Worm (Caenorhabditis elegans) whole organism, young adult: ENCODE measurements around the gene usp-46.

Experiments used
- B0035.1 ChIP-seq: sonication (generic microtip); optimal IDR thresholded peaks from 2 replicates; lab custom pipeline; 2016; ENCODE audit warnings: missing genetic modification characterization, mild to moderate bottlenecking, missing compliant biosample characterization, missing genotype, missing genetic modification reagents
- B0261.1 ChIP-seq: sonication (generic microtip); optimal IDR thresholded peaks from 2 replicates; lab custom pipeline; 2016; ENCODE audit warnings: mild to moderate bottlenecking, missing genetic modification characterization, moderate library complexity, missing compliant biosample characterization
- B0336.3 ChIP-seq: fragments of 200-800 bp; sonication (Bioruptor generic); IDR thresholded peaks from 2 replicates; pipeline ENCODE4 v1.3.6; 2022; ENCODE audit warnings: missing genetic modification characterization, missing compliant biosample characterization
- C06A6.2 ChIP-seq: fragments of 200-800 bp; sonication (Bioruptor generic); conservative IDR thresholded peaks from 2 replicates; pipeline ENCODE4 v1.3.6; 2022; ENCODE audit warnings: missing genetic modification characterization, missing compliant biosample characterization
- F33H1.4 ChIP-seq: fragments of 200-800 bp; sonication (Bioruptor generic); IDR thresholded peaks from 2 replicates; pipeline ENCODE4 v1.3.6; 2022; ENCODE audit warnings: missing genetic modification reagents, missing genetic modification characterization, missing compliant biosample characterization
- F55B11.4 ChIP-seq: sonication (generic microtip); optimal IDR thresholded peaks from 2 replicates; lab custom pipeline; 2016; ENCODE audit warnings: missing compliant biosample characterization, missing genetic modification characterization, borderline replicate concordance; ENCODE audit not compliant: insufficient read depth
- F57A8.1 ChIP-seq: fragments of 200-800 bp; sonication (Bioruptor generic); optimal IDR thresholded peaks from 2 replicates; lab custom pipeline; 2018; ENCODE audit warnings: mild to moderate bottlenecking, missing genetic modification characterization, moderate library complexity, missing compliant biosample characterization
- F57C9.4 ChIP-seq: sonication (generic microtip); optimal IDR thresholded peaks from 2 replicates; lab custom pipeline; 2017; ENCODE audit warnings: mild to moderate bottlenecking, missing genetic modification characterization, missing compliant biosample characterization
- T07F8.4 ChIP-seq: sonication (generic microtip); optimal IDR thresholded peaks from 2 replicates; lab custom pipeline; 2016; ENCODE audit warnings: mild to moderate bottlenecking, missing genetic modification characterization, moderate library complexity, missing compliant biosample characterization
- Y53F4B.3 ChIP-seq: fragments of 200-800 bp; sonication (Bioruptor generic); IDR thresholded peaks from 2 replicates; pipeline ENCODE4 v1.3.6; 2022; ENCODE audit warnings: missing genetic modification reagents, missing genetic modification characterization, missing compliant biosample characterization
- Y53G8AR.9 ChIP-seq: fragments of 200-800 bp; sonication (Bioruptor generic); conservative IDR thresholded peaks from 2 replicates; pipeline ENCODE4 v1.3.6; 2022; ENCODE audit warnings: missing genetic modification reagents, missing genetic modification characterization, missing compliant biosample characterization
- Y95B8A.8 ChIP-seq: fragments of 200-800 bp; sonication (Bioruptor generic); IDR thresholded peaks from 2 replicates; pipeline ENCODE4 v1.3.6; 2022; ENCODE audit warnings: missing genetic modification reagents, missing genetic modification characterization, missing compliant biosample characterization
- aptf-3 ChIP-seq: fragments of 200-800 bp; sonication (Bioruptor generic); IDR thresholded peaks from 2 replicates; pipeline ENCODE4 v1.3.6; 2022; ENCODE audit warnings: missing genetic modification characterization, missing compliant biosample characterization
- cebp-2 ChIP-seq: fragments of 200-800 bp; sonication (Bioruptor generic); IDR thresholded peaks from 2 replicates; pipeline ENCODE4 v1.3.6; 2022; ENCODE audit warnings: missing genetic modification characterization, missing compliant biosample characterization
- ceh-100 ChIP-seq: fragments of 200-800 bp; sonication (Bioruptor generic); IDR thresholded peaks from 2 replicates; pipeline ENCODE4 v1.3.6; 2022; ENCODE audit warnings: missing genetic modification reagents, missing genetic modification characterization, missing compliant biosample characterization
- ceh-27 ChIP-seq: fragments of 200-800 bp; sonication (Bioruptor generic); optimal IDR thresholded peaks from 2 replicates; lab custom pipeline; 2018; ENCODE audit warnings: mild to moderate bottlenecking, missing genetic modification characterization, moderate library complexity, missing compliant biosample characterization
- ceh-58 ChIP-seq: fragments of 200-800 bp; sonication (Bioruptor generic); IDR thresholded peaks from 2 replicates; pipeline ENCODE4 v1.3.6; 2022; ENCODE audit warnings: missing genetic modification characterization, missing compliant biosample characterization
- ceh-79 ChIP-seq: sonication (generic microtip); optimal IDR thresholded peaks from 2 replicates; lab custom pipeline; 2017; ENCODE audit warnings: mild to moderate bottlenecking, missing genetic modification characterization, missing compliant biosample characterization
- dpff-1 ChIP-seq: sonication (generic microtip); optimal IDR thresholded peaks from 2 replicates; lab custom pipeline; 2017; ENCODE audit warnings: mild to moderate bottlenecking, missing genetic modification characterization, missing compliant biosample characterization
- ekl-4 ChIP-seq: fragments of 200-800 bp; sonication (Bioruptor generic); IDR thresholded peaks from 2 replicates; pipeline ENCODE4 v1.3.6; 2022; ENCODE audit warnings: missing genetic modification reagents, missing genetic modification characterization, missing compliant biosample characterization
- hmg-1.2 ChIP-seq: fragments of 200-800 bp; sonication (Bioruptor generic); IDR thresholded peaks from 2 replicates; pipeline ENCODE4 v1.3.6; 2022; ENCODE audit warnings: missing genetic modification reagents, missing genetic modification characterization, missing compliant biosample characterization
- hrde-1 ChIP-seq: sonication (generic microtip); optimal IDR thresholded peaks from 2 replicates; lab custom pipeline; 2016; ENCODE audit warnings: missing genetic modification characterization, mild to moderate bottlenecking, missing compliant biosample characterization, moderate library complexity, missing genotype, missing genetic modification reagents, borderline replicate concordance
- hsf-1 ChIP-seq: fragments of 200-800 bp; sonication (Bioruptor generic); IDR thresholded peaks from 2 replicates; pipeline ENCODE4 v1.3.6; 2022; ENCODE audit warnings: missing genetic modification reagents, missing genetic modification characterization, missing compliant biosample characterization
- lag-1 ChIP-seq: fragments of 200-800 bp; sonication (Bioruptor generic); IDR thresholded peaks from 2 replicates; pipeline ENCODE4 v1.3.6; 2022; ENCODE audit warnings: missing genetic modification reagents, missing genetic modification characterization, missing compliant biosample characterization
- lin-26 ChIP-seq: fragments of 200-800 bp; sonication (Bioruptor generic); IDR thresholded peaks from 2 replicates; pipeline ENCODE4 v1.3.6; 2022; ENCODE audit warnings: missing genetic modification reagents, missing genetic modification characterization, missing compliant biosample characterization
- lin-54 ChIP-seq: fragments of 200-800 bp; sonication (Bioruptor generic); optimal IDR thresholded peaks from 2 replicates; lab custom pipeline; 2018; ENCODE audit warnings: mild to moderate bottlenecking, missing genetic modification characterization, missing compliant biosample characterization
- lsl-1 ChIP-seq: fragments of 200-800 bp; sonication (Bioruptor generic); optimal IDR thresholded peaks from 2 replicates; lab custom pipeline; 2018; ENCODE audit warnings: mild to moderate bottlenecking, missing genetic modification characterization, moderate library complexity, missing compliant biosample characterization
- madf-10 ChIP-seq: sonication (generic microtip); optimal IDR thresholded peaks from 2 replicates; lab custom pipeline; 2016; ENCODE audit warnings: mild to moderate bottlenecking, missing genetic modification characterization, missing compliant biosample characterization
- madf-3 ChIP-seq: fragments of 200-800 bp; sonication (Bioruptor generic); IDR thresholded peaks from 2 replicates; pipeline ENCODE4 v1.3.6; 2022; ENCODE audit warnings: missing genetic modification reagents, missing genetic modification characterization, missing compliant biosample characterization
- madf-6 ChIP-seq: fragments of 200-800 bp; sonication (Bioruptor generic); IDR thresholded peaks from 2 replicates; pipeline ENCODE4 v1.3.6; 2022; ENCODE audit warnings: missing genetic modification reagents, missing genetic modification characterization, missing compliant biosample characterization
- madf-8 ChIP-seq: fragments of 200-800 bp; sonication (Bioruptor generic); conservative IDR thresholded peaks from 2 replicates; pipeline ENCODE4 v1.3.6; 2022; ENCODE audit warnings: missing genetic modification reagents, missing genetic modification characterization, missing compliant biosample characterization
- nfya-2 ChIP-seq: fragments of 200-800 bp; sonication (Bioruptor generic); IDR thresholded peaks from 2 replicates; pipeline ENCODE4 v1.3.6; 2022; ENCODE audit warnings: missing genetic modification reagents, missing genetic modification characterization, missing compliant biosample characterization
- rpc-1 ChIP-seq, 2 experiments: fragments of 150-350 bp in 1 of 2; sonication (generic microtip) in 1 of 2; optimal IDR thresholded peaks; 2 replicates each; lab custom pipeline; 2014 to 2018; ENCODE audit warnings: missing biosample characterization in 1 of 2, missing genetic modification characterization in 1 of 2, missing genetic modification reagents in 1 of 2, missing genotype in 1 of 2
- snpc-1.1 ChIP-seq: sonication (generic microtip); optimal IDR thresholded peaks from 2 replicates; lab custom pipeline; 2017; ENCODE audit warnings: missing genetic modification characterization, mild to moderate bottlenecking, missing compliant biosample characterization, antibody characterized with exemption, moderate library complexity, missing genotype, missing genetic modification reagents; ENCODE audit not compliant: insufficient read depth
- somi-1 ChIP-seq: fragments of 200-800 bp; sonication (Bioruptor generic); optimal IDR thresholded peaks from 2 replicates; lab custom pipeline; 2018; ENCODE audit warnings: mild to moderate bottlenecking, missing genetic modification characterization, missing compliant biosample characterization
- tbp1 ChIP-seq: fragments of 200-800 bp; sonication (Bioruptor generic); optimal IDR thresholded peaks from 2 replicates; lab custom pipeline; 2018; ENCODE audit warnings: mild to moderate bottlenecking, missing genetic modification characterization, missing compliant biosample characterization
- tbx-9 ChIP-seq: sonication (generic microtip); optimal IDR thresholded peaks from 2 replicates; lab custom pipeline; 2016; ENCODE audit warnings: borderline replicate concordance, missing genetic modification characterization, inconsistent platforms, missing compliant biosample characterization
- tlf-1 ChIP-seq: fragments of 200-800 bp; sonication (Bioruptor generic); optimal IDR thresholded peaks from 2 replicates; lab custom pipeline; 2018; ENCODE audit warnings: mild to moderate bottlenecking, missing genetic modification characterization, missing compliant biosample characterization
- unc-130 ChIP-seq: sonication (generic microtip); optimal IDR thresholded peaks from 2 replicates; lab custom pipeline; 2016; ENCODE audit warnings: missing genetic modification reagents, missing genetic modification characterization, missing compliant biosample characterization
- xnd-1 ChIP-seq: sonication (generic microtip); optimal IDR thresholded peaks from 2 replicates; lab custom pipeline; 2016; ENCODE audit warnings: missing genotype, missing genetic modification reagents, missing genetic modification characterization, missing compliant biosample characterization
- ztf-18 ChIP-seq: sonication (generic microtip); optimal IDR thresholded peaks from 2 replicates; lab custom pipeline; 2016; ENCODE audit warnings: missing genotype, mild to moderate bottlenecking, missing genetic modification characterization, missing compliant biosample characterization
- ztf-25 ChIP-seq: fragments of 200-800 bp; sonication (Bioruptor generic); IDR thresholded peaks from 2 replicates; pipeline ENCODE4 v1.3.6; 2022; ENCODE audit warnings: missing genetic modification reagents, missing genetic modification characterization, missing compliant biosample characterization
- ztf-28 ChIP-seq: fragments of 200-800 bp; sonication (Bioruptor generic); IDR thresholded peaks from 2 replicates; pipeline ENCODE4 v1.3.6; 2022; ENCODE audit warnings: missing genetic modification reagents, missing genetic modification characterization, missing compliant biosample characterization
- ztf-6 ChIP-seq: fragments of 200-800 bp; sonication (Bioruptor generic); IDR thresholded peaks from 2 replicates; pipeline ENCODE4 v1.3.6; 2022; ENCODE audit warnings: missing genetic modification reagents, missing genetic modification characterization, missing compliant biosample characterization

Gene usp-46

ce11 chrIII:9758848-9759247, 17.6 kb upstream of the usp-46 start, which contains the start of gene rmd-1 (continued):
- TF ChIP-seq dpff-1 (tag; lab: Kevin White, UChicago) (no peak), Y53F4B.3 (GFP tag; lab: Robert Waterston, UW) (no peak), lsl-1 (GFP tag; lab: Kevin White, UChicago) (peak; percentile 54), ceh-58 (GFP tag; lab: Robert Waterston, UW) (no peak), F57A8.1 (GFP tag; lab: Kevin White, UChicago) (no peak), ztf-6 (GFP tag; lab: Robert Waterston, UW) (no peak), rpc-1 (optimal IDR thresholded peaks at IDR 0.05; lab: Kevin White, UChicago) (no peak), rpc-1 (tag; optimal IDR thresholded peaks at IDR 0.05; lab: Kevin White, UChicago) (no peak), ceh-27 (GFP tag; lab: Kevin White, UChicago) (no peak)

ce11 chrIII:9760184-9760583, 16.2 kb upstream of the usp-46 start:
- TF ChIP-seq madf-6 (GFP tag; lab: Robert Waterston, UW) = peak; percentile 49
- no peak for TF ChIP-seq ztf-18 (tag; lab: Kevin White, UChicago)
- TF ChIP-seq madf-8 = 0 out of 2 replicates have a peak, but pooled peaks have one; percentile 23
- TF ChIP-seq nfya-2 = no peak
- 0 out of 2 replicates have a peak, but pooled peaks have one; percentile 36 for TF ChIP-seq ztf-25 (GFP tag; lab: Robert Waterston, UW)
- no peak for TF ChIP-seq aptf-3 (GFP tag; lab: Robert Waterston, UW)
- TF ChIP-seq hsf-1 (GFP tag; lab: Robert Waterston, UW) = 0 out of 2 replicates have a peak, but pooled peaks have one; percentile 58
- no peak for TF ChIP-seq madf-10 (tag; lab: Kevin White, UChicago)
- TF ChIP-seq Y95B8A.8 = peak; percentile 35; the same call in 1 of the 2 replicates
- TF ChIP-seq hmg-1.2 (GFP tag; lab: Robert Waterston, UW) = peak; percentile 15; the same call in 1 of the 2 replicates
- TF ChIP-seq cebp-2 (GFP tag; lab: Robert Waterston, UW) = 0 out of 2 replicates have a peak, but pooled peaks have one; percentile 21
- TF ChIP-seq ceh-100 (GFP tag; lab: Robert Waterston, UW) = peak; percentile 46; the same call in 1 of the 2 replicates
- 0 out of 2 replicates have a peak, but pooled peaks have one; percentile 18 for TF ChIP-seq Y53G8AR.9 (GFP tag; lab: Robert Waterston, UW)
- TF ChIP-seq tbp1 (GFP tag; lab: Kevin White, UChicago) = no peak
- peak; percentile 75 for TF ChIP-seq hrde-1 (tag; lab: Kevin White, UChicago)
- peak; percentile 44; the same call in 1 of the 2 replicates for TF ChIP-seq madf-3 (GFP tag; lab: Robert Waterston, UW)
- peak; percentile 51; the same call in 1 of the 2 replicates for TF ChIP-seq B0336.3
- peak; percentile 38; the same call in 1 of the 2 replicates for TF ChIP-seq lin-26 (GFP tag; lab: Robert Waterston, UW)
- TF ChIP-seq B0035.1 = no peak
- no peak for TF ChIP-seq T07F8.4 (tag; lab: Kevin White, UChicago)
- peak; percentile 47 for TF ChIP-seq ceh-79 (tag; lab: Kevin White, UChicago)

DNA sequence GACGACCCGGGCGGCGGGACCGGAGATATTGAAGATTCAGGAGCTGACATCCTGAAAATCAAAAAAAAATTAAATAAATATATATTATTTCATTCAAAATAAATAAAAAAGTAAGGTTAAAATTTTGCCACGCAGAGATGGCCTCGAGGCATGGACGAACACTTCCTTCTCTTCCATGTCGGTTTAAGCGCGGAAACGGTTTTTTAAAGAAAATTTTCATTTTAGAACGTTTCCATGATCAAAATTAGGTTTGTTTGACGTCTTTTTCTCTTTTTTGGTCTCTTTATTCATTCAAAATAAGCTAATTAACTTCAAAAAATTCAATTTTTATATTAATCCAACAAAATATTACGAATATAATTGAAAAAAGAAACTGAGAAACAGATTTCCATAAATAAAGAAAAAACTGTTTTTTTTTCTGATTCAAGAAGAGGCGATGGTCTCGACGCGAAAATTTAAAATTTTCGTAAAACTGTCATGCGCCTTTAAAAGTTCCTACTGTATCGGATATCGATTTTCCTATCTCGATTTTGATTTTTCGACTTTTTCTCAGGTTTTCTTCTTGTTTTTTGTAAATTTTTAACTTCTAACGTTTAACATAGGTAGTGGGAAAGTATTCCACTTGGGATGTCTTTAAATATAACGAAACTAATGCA, 14.2 kb upstream of the usp-46 start, which contains the start of gene gcc-2:
TSS of gene gcc-2 (minus strand) at position 51 of the 656 bp plus-strand sequence.
- TF ChIP-seq F57C9.4 = no peak
- TF ChIP-seq tbx-9 (tag; lab: Kevin White, UChicago) = no peak
- peak; percentile 76 for TF ChIP-seq madf-6 (GFP tag; lab: Robert Waterston, UW)
- no peak for TF ChIP-seq ztf-28 (GFP tag; lab: Robert Waterston, UW)
- peak; percentile 79 for TF ChIP-seq lsl-1 (GFP tag; lab: Kevin White, UChicago)
- TF ChIP-seq lag-1 (GFP tag; lab: Robert Waterston, UW) = no peak
- TF ChIP-seq B0261.1 = no peak
- TF ChIP-seq snpc-1.1 (tag; lab: Kevin White, UChicago) = no peak
- no peak for TF ChIP-seq unc-130 (GFP tag; lab: Kevin White, UChicago)
- TF ChIP-seq C06A6.2 (GFP tag; lab: Robert Waterston, UW) = no peak
- TF ChIP-seq somi-1 = no peak
- TF ChIP-seq xnd-1 (tag; lab: Kevin White, UChicago) = peak; percentile 64
- no peak for TF ChIP-seq F55B11.4
- no peak for TF ChIP-seq tlf-1
- TF ChIP-seq F33H1.4 (GFP tag; lab: Robert Waterston, UW) = peak; percentile 81
- peak; percentile 3 for TF ChIP-seq lin-54
- no peak for TF ChIP-seq ekl-4 (GFP tag; lab: Robert Waterston, UW)
- no peak for TF ChIP-seq dpff-1 (tag; lab: Kevin White, UChicago)
- peak; percentile 50 for TF ChIP-seq madf-8
